Comparison of ENCODE assay signal across 2 fruit fly cellular contexts in genomic region chr3L:2373421-2374043, dm6.
TF ChIP-seq lines count a peak whose summit lies in the region.

Gene mRpL23 (minus strand): TSS chr3L:2373704.
Gene CG9004 (plus strand): TSS chr3L:2373728.

TF ChIP-seq in whole organism, embryonic, 481 proteins besides CTCF, POLR2A, EP300 and RAD21 (continued from another document and continues in another):
- TF ChIP-seq CG5245 (GFP tag; optimal IDR thresholded peaks at IDR 0.05; lab: Kevin White, UChicago) (peak; percentile 99), lilli (GFP tag; optimal IDR thresholded peaks at IDR 0.05; lab: Kevin White, UChicago) (peak; percentile 100), CG10274 (GFP tag; optimal IDR thresholded peaks at IDR 0.05; lab: Kevin White, UChicago) (peak; percentile 91), CG3163 (GFP tag; optimal IDR thresholded peaks at IDR 0.05; lab: Kevin White, UChicago) (peak; percentile 87), CG10321 (GFP tag; IDR thresholded peaks at IDR 0.05; lab: Robert Waterston, UW) (peak; percentile 91), CG7745 (tag; optimal IDR thresholded peaks at IDR 0.05; lab: Kevin White, UChicago) (peak; percentile 65), tin (GFP tag; optimal IDR thresholded peaks at IDR 0.05; lab: Kevin White, UChicago) (peak; percentile 100), CG6813 (GFP tag; optimal IDR thresholded peaks at IDR 0.05; lab: Kevin White, UChicago) (peak; percentile 97), ken (GFP tag; IDR thresholded peaks at IDR 0.05; lab: Robert Waterston, UW) (peak; percentile 100), tap (tag; optimal IDR thresholded peaks at IDR 0.05; lab: Kevin White, UChicago) (peak; percentile 98), CG14441 (GFP tag; IDR thresholded peaks at IDR 0.05; lab: Robert Waterston, UW) (peak; percentile 100), lola (GFP tag; optimal IDR thresholded peaks at IDR 0.05; lab: Kevin White, UChicago) (peak in 1 of 3 experiments; percentile 99), kni (GFP tag; optimal IDR thresholded peaks at IDR 0.05; lab: Kevin White, UChicago) (peak; percentile 92), Scr (GFP tag; IDR thresholded peaks at IDR 0.05; lab: Robert Waterston, UW; ENCODE audit: partially characterized antibody) (0 out of 2 replicates have a peak, but pooled peaks have one; percentile 20), Usf (GFP tag; optimal IDR thresholded peaks at IDR 0.05; lab: Kevin White, UChicago) (peak; percentile 99), pzg (GFP tag; optimal IDR thresholded peaks at IDR 0.05; lab: Kevin White, UChicago) (peak; percentile 76), Sry-δ (GFP tag; optimal IDR thresholded peaks at IDR 0.05; lab: Kevin White, UChicago) (peak; percentile 78), CHES-1-like (GFP tag; optimal IDR thresholded peaks at IDR 0.05; lab: Kevin White, UChicago) (peak; percentile 99), bbx (GFP tag; IDR thresholded peaks at IDR 0.05; lab: Robert Waterston, UW; ENCODE audit: partially characterized antibody) (no peak), CG17829 (tag; optimal IDR thresholded peaks at IDR 0.05; lab: Kevin White, UChicago) (peak; percentile 99), nau (GFP tag; optimal IDR thresholded peaks at IDR 0.05; lab: Kevin White, UChicago) (peak; percentile 97), CG12769 (tag; optimal IDR thresholded peaks at IDR 0.05; lab: Kevin White, UChicago) (peak; percentile 99), tna (GFP tag; IDR thresholded peaks at IDR 0.05; lab: Robert Waterston, UW; ENCODE audit: partially characterized antibody) (no peak), CG6765 (GFP tag; optimal IDR thresholded peaks at IDR 0.05; lab: Kevin White, UChicago) (peak; percentile 97), dmrt99B (tag; optimal IDR thresholded peaks at IDR 0.05; lab: Kevin White, UChicago) (peak; percentile 99), CG4282 (GFP tag; optimal IDR thresholded peaks at IDR 0.05; lab: Kevin White, UChicago) (peak; percentile 95), Lim3 (GFP tag; IDR thresholded peaks at IDR 0.05; lab: Robert Waterston, UW) (peak; percentile 100), shn (GFP tag; optimal IDR thresholded peaks at IDR 0.05; lab: Kevin White, UChicago) (peak; percentile 97), Gsc (GFP tag; IDR thresholded peaks at IDR 0.05; lab: Robert Waterston, UW) (peak; percentile 99), Nf-YB (GFP tag; optimal IDR thresholded peaks at IDR 0.05; lab: Kevin White, UChicago) (peak; percentile 87), Hmr (GFP tag; optimal IDR thresholded peaks at IDR 0.05; lab: Kevin White, UChicago) (peak; percentile 99), B-H2 (GFP tag; optimal IDR thresholded peaks at IDR 0.05; lab: Kevin White, UChicago) (peak; percentile 99), Drgx (GFP tag; IDR thresholded peaks at IDR 0.05; lab: Robert Waterston, UW) (peak; percentile 100), Hand (GFP tag; optimal IDR thresholded peaks at IDR 0.05; lab: Kevin White, UChicago) (peak; percentile 93), CG4820 (GFP tag; optimal IDR thresholded peaks at IDR 0.05; lab: Kevin White, UChicago) (peak; percentile 99), CG33213 (GFP tag; optimal IDR thresholded peaks at IDR 0.05; lab: Kevin White, UChicago) (peak; percentile 99), sens-2 (GFP tag; IDR thresholded peaks at IDR 0.05; lab: Robert Waterston, UW) (peak; percentile 99), Jarid2 (GFP tag; optimal IDR thresholded peaks at IDR 0.05; lab: Kevin White, UChicago) (peak; percentile 89), crp (GFP tag; optimal IDR thresholded peaks at IDR 0.05; lab: Kevin White, UChicago) (peak; percentile 85 to 97), mirr (GFP tag; optimal IDR thresholded peaks at IDR 0.05; lab: Kevin White, UChicago) (peak; percentile 99), CG4424 (GFP tag; optimal IDR thresholded peaks at IDR 0.05; lab: Kevin White, UChicago) (peak; percentile 99), pb (GFP tag; optimal IDR thresholded peaks at IDR 0.05; lab: Kevin White, UChicago) (peak; percentile 95), ewg (GFP tag; optimal IDR thresholded peaks at IDR 0.05; lab: Kevin White, UChicago) (peak; percentile 98), CG9817 (tag; optimal IDR thresholded peaks at IDR 0.05; lab: Kevin White, UChicago) (peak; percentile 99), Dbx (GFP tag; IDR thresholded peaks at IDR 0.05; lab: Robert Waterston, UW) (peak; percentile 100), CG10366 (GFP tag; IDR thresholded peaks at IDR 0.05; lab: Robert Waterston, UW) (peak; percentile 100), HmgZ (tag; optimal IDR thresholded peaks at IDR 0.05; lab: Kevin White, UChicago) (peak; percentile 99), CG12391 (tag; optimal IDR thresholded peaks at IDR 0.05; lab: Kevin White, UChicago) (peak; percentile 99), sd (tag; optimal IDR thresholded peaks at IDR 0.05; lab: Kevin White, UChicago) (peak; percentile 95), Chrac-16 (GFP tag; optimal IDR thresholded peaks at IDR 0.05; lab: Kevin White, UChicago) (peak; percentile 99), YL-1 (GFP tag; optimal IDR thresholded peaks at IDR 0.05; lab: Kevin White, UChicago) (peak; percentile 98), Stat92E (GFP tag; optimal IDR thresholded peaks at IDR 0.05; lab: Kevin White, UChicago) (peak in 1 of 3 experiments; percentile 89), CG13123 (GFP tag; optimal IDR thresholded peaks at IDR 0.05; lab: Kevin White, UChicago) (peak; percentile 98), CG4404 (GFP tag; IDR thresholded peaks at IDR 0.05; lab: Robert Waterston, UW) (peak; percentile 100), klu (GFP tag; IDR thresholded peaks at IDR 0.05; lab: Robert Waterston, UW) (peak; percentile 99), CG4707 (GFP tag; optimal IDR thresholded peaks at IDR 0.05; lab: Kevin White, UChicago) (peak; percentile 94), HLH4C (GFP tag; IDR thresholded peaks at IDR 0.05; lab: Robert Waterston, UW; ENCODE audit: partially characterized antibody) (no peak), gt (GFP tag; IDR thresholded peaks at IDR 0.05; lab: Robert Waterston, UW) (peak; percentile 99), CG12744 (GFP tag; optimal IDR thresholded peaks at IDR 0.05; lab: Kevin White, UChicago) (peak; percentile 98), CG10654 (GFP tag; optimal IDR thresholded peaks at IDR 0.05; lab: Kevin White, UChicago) (peak; percentile 99), pho (GFP tag; optimal IDR thresholded peaks at IDR 0.05; lab: Kevin White, UChicago) (peak; percentile 99), chif (GFP tag; optimal IDR thresholded peaks at IDR 0.05; lab: Kevin White, UChicago) (peak; percentile 97 to 99), CG12155 (GFP tag; optimal IDR thresholded peaks at IDR 0.05; lab: Kevin White, UChicago) (peak; percentile 99), CG42726 (GFP tag; IDR thresholded peaks at IDR 0.05; lab: Robert Waterston, UW; ENCODE audit: partially characterized antibody) (no peak)

TF ChIP-seq in whole organism, prepupa, 60 proteins besides CTCF, POLR2A, EP300 and RAD21 (continued from another document):
- TF ChIP-seq Ets96B (tag; optimal IDR thresholded peaks at IDR 0.05; lab: Kevin White, UChicago) (peak; percentile 99), CG8632 (GFP tag; optimal IDR thresholded peaks at IDR 0.05; lab: Kevin White, UChicago) (peak; percentile 99), ss (GFP tag; optimal IDR thresholded peaks at IDR 0.05; lab: Kevin White, UChicago) (peak; percentile 92 to 97), CG15336 (GFP tag; IDR thresholded peaks at IDR 0.05; lab: Robert Waterston, UW) (peak; percentile 99), CG7368 (GFP tag; optimal IDR thresholded peaks at IDR 0.05; lab: Kevin White, UChicago) (peak; percentile 98), CG11294 (GFP tag; IDR thresholded peaks at IDR 0.05; lab: Robert Waterston, UW) (peak; percentile 99), topi (GFP tag; optimal IDR thresholded peaks at IDR 0.05; lab: Kevin White, UChicago) (peak; percentile 99), CG34406 (GFP tag; optimal IDR thresholded peaks at IDR 0.05; lab: Kevin White, UChicago) (peak; percentile 99), CG1621 (tag; optimal IDR thresholded peaks at IDR 0.05; lab: Kevin White, UChicago) (peak; percentile 98)
